Worm (Caenorhabditis elegans): ENCODE results near the gene srh-60.

DNA sequence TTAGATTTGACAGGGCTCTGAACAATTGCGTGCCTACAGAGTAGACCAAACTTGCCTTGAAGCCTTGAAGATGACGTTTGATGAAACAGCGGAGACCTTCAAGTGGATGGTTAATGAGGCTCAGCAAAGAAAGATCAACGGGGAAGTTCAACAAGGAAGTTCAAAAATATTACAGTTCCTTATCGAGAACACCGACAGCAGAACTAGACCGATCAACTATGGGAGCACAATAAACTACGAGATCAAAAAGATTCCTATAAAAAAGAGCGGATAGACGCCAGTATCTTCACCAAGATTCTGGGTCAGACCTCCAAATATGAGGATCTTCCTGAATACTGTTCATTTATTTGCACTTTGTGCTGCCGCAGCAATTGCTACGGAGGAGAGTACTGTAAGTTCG is 3.7 kb upstream of the srh-60 start, which contains the start of gene clec-134:
- TF ChIP-seq flt-1 (GFP tag; IDR thresholded peaks at IDR 0.05) (no peak), ztf-29 (GFP tag; IDR thresholded peaks at IDR 0.05) (no peak), med-1 (GFP tag; optimal IDR thresholded peaks at IDR 0.05; ENCODE audit: insufficient read depth) (no peak), T22C8.4 (GFP tag; IDR thresholded peaks at IDR 0.05) (no peak), ztf-23 (GFP tag; IDR thresholded peaks at IDR 0.05) (no peak), ref-1 (GFP tag; conservative IDR thresholded peaks at IDR 0.05) (no peak)

All from whole organism, midembryonic.